Fruit fly (Drosophila melanogaster) whole organism, wandering third instar larva: ENCODE data around the gene Desat2.

Source experiments
- Abd-B ChIP-seq: fragments of >200 bp; optimal IDR thresholded peaks from 2 replicates; lab custom pipeline; 2017; ENCODE audit warnings: missing biosample characterization, missing genetic modification characterization
- CG32264 ChIP-seq: fragments of 200-800 bp; sonication (Bioruptor generic); optimal IDR thresholded peaks from 2 replicates; lab custom pipeline; 2016; ENCODE audit warnings: missing biosample characterization, missing genetic modification characterization
- CG9705 ChIP-seq: fragments of 200-800 bp; sonication (Bioruptor generic); optimal IDR thresholded peaks from 2 replicates; lab custom pipeline; 2018; ENCODE audit warnings: missing biosample characterization, mild to moderate bottlenecking, missing genetic modification characterization
- CrebA ChIP-seq: fragments of 200-800 bp; sonication (Bioruptor generic); optimal IDR thresholded peaks from 2 replicates; lab custom pipeline; 2016; ENCODE audit warnings: missing biosample characterization, mild to moderate bottlenecking, missing genetic modification characterization, borderline replicate concordance
- Dfd ChIP-seq: fragments of >200 bp; optimal IDR thresholded peaks from 2 replicates; lab custom pipeline; 2017; ENCODE audit warnings: missing biosample characterization, missing genetic modification characterization
- Dif ChIP-seq: fragments of 200-275, 200-300 bp; sonication (Bioruptor generic); optimal IDR thresholded peaks from 2 replicates; lab custom pipeline; 2018; ENCODE audit warnings: missing biosample characterization, missing genetic modification characterization; ENCODE audit not compliant: partially characterized antibody
- GATAd ChIP-seq: sonication (Bioruptor generic); optimal IDR thresholded peaks from 2 replicates; lab custom pipeline; 2016; ENCODE audit warnings: missing biosample characterization, missing genetic modification characterization
- HLH106 ChIP-seq: fragments of 200-800 bp; optimal IDR thresholded peaks from 3 replicates; lab custom pipeline; 2019; ENCODE audit warnings: missing biosample characterization, mild to moderate bottlenecking, missing genetic modification characterization, moderate library complexity
- Hnf4 ChIP-seq: fragments of 200-800 bp; sonication (Bioruptor generic); optimal IDR thresholded peaks from 2 replicates; lab custom pipeline; 2016; ENCODE audit warnings: missing biosample characterization, mild to moderate bottlenecking, missing genetic modification characterization
- Hr78 ChIP-seq: fragments of >200 bp; optimal IDR thresholded peaks from 2 replicates; lab custom pipeline; 2017; ENCODE audit warnings: missing biosample characterization, missing genetic modification characterization
- Hr83 ChIP-seq: fragments of 200-300 bp; sonication (Bioruptor generic); optimal IDR thresholded peaks from 2 replicates; lab custom pipeline; 2016; ENCODE audit warnings: missing biosample characterization, mild to moderate bottlenecking, missing genetic modification characterization, moderate library complexity; ENCODE audit not compliant: poor library complexity, severe bottlenecking
- Jra ChIP-seq: sonication (Bioruptor generic); optimal IDR thresholded peaks from 2 replicates; lab custom pipeline; 2016; ENCODE audit warnings: missing biosample characterization, missing genetic modification characterization
- Mio ChIP-seq: sonication (Bioruptor generic); optimal IDR thresholded peaks from 2 replicates; lab custom pipeline; 2016; ENCODE audit warnings: missing biosample characterization, missing genetic modification characterization
- Myc ChIP-seq: fragments of >200 bp; optimal IDR thresholded peaks from 2 replicates; lab custom pipeline; 2017
- N ChIP-seq: fragments of >200 bp; optimal IDR thresholded peaks from 2 replicates; lab custom pipeline; 2018; ENCODE audit warnings: missing biosample characterization, missing external identifiers, missing genetic modification characterization
- OdsH ChIP-seq: fragments of 200-800 bp; sonication (Bioruptor generic); optimal IDR thresholded peaks from 2 replicates; lab custom pipeline; 2016; ENCODE audit warnings: missing biosample characterization, mild to moderate bottlenecking, missing genetic modification characterization
- Rel ChIP-seq, 2 experiments: fragments of 200-800 bp; sonication (Bioruptor generic) in 1 of 2; optimal IDR thresholded peaks; 2 replicates in 1 of 2; 3 replicates in 1 of 2; lab custom pipeline; 2016 to 2019; ENCODE audit warnings: mild to moderate bottlenecking in 2 of 2, missing biosample characterization in 2 of 2, missing genetic modification characterization in 2 of 2, moderate library complexity in 1 of 2
- Sp1 ChIP-seq: fragments of 200-800 bp; sonication (Bioruptor generic); optimal IDR thresholded peaks from 3 replicates; lab custom pipeline; 2019; ENCODE audit warnings: missing biosample characterization, mild to moderate bottlenecking, missing genetic modification characterization, moderate library complexity
- Vsx2 ChIP-seq: fragments of 200-300, 225-300 bp; sonication (Bioruptor generic); optimal IDR thresholded peaks from 2 replicates; lab custom pipeline; 2018; ENCODE audit warnings: missing biosample characterization, missing genetic modification characterization; ENCODE audit not compliant: partially characterized antibody
- br ChIP-seq: fragments of 200-800 bp; sonication (Bioruptor generic); optimal IDR thresholded peaks from 2 replicates; lab custom pipeline; 2016; ENCODE audit warnings: missing biosample characterization, missing genetic modification characterization
- brk ChIP-seq: fragments of 200-800 bp; sonication (Bioruptor generic); optimal IDR thresholded peaks from 2 replicates; lab custom pipeline; 2016; ENCODE audit warnings: missing biosample characterization, mild to moderate bottlenecking, missing genetic modification characterization
- dl ChIP-seq, 2 experiments: fragments of 175-275, 200-275 bp in 1 of 2; fragments of 200-275 bp in 1 of 2; sonication (Bioruptor generic); optimal IDR thresholded peaks; lab custom pipeline; 2018; ENCODE audit warnings: mild to moderate bottlenecking in 2 of 2, missing biosample characterization in 2 of 2, missing genetic modification characterization in 2 of 2, moderate library complexity in 2 of 2; ENCODE audit not compliant: partially characterized antibody in 2 of 2, insufficient read depth in 1 of 2
- dmrt93B ChIP-seq: fragments of 200-800 bp; sonication (Bioruptor generic); optimal IDR thresholded peaks from 2 replicates; lab custom pipeline; 2018; ENCODE audit warnings: missing biosample characterization, mild to moderate bottlenecking, missing genetic modification characterization
- dsf ChIP-seq: sonication (Bioruptor generic); optimal IDR thresholded peaks from 2 replicates; lab custom pipeline; 2016; ENCODE audit warnings: missing biosample characterization, missing genetic modification characterization, borderline replicate concordance
- ey ChIP-seq: fragments of 200-800 bp; sonication (Bioruptor generic); optimal IDR thresholded peaks from 2 replicates; lab custom pipeline; 2016; ENCODE audit warnings: missing biosample characterization, missing genetic modification characterization
- foxo ChIP-seq, 2 experiments: fragments of 200-800 bp; sonication (Bioruptor generic); optimal IDR thresholded peaks; 2 replicates in 1 of 2; 3 replicates in 1 of 2; lab custom pipeline; 2016 to 2017; ENCODE audit warnings: missing biosample characterization in 2 of 2, missing genetic modification characterization in 2 of 2
- fru ChIP-seq: fragments of 200-800 bp; sonication (Bioruptor generic); optimal IDR thresholded peaks from 3 replicates; lab custom pipeline; 2016; ENCODE audit warnings: missing biosample characterization, mild to moderate bottlenecking, missing genetic modification characterization
- h ChIP-seq: fragments of 200-800 bp; sonication (Bioruptor generic); optimal IDR thresholded peaks from 3 replicates; lab custom pipeline; 2016; ENCODE audit warnings: missing biosample characterization, mild to moderate bottlenecking, missing genetic modification characterization
- jim ChIP-seq: fragments of 175-275, 200-325 bp; sonication (Bioruptor generic); optimal IDR thresholded peaks from 2 replicates; lab custom pipeline; 2016; ENCODE audit warnings: missing biosample characterization, mild to moderate bottlenecking, missing genetic modification characterization
- lola ChIP-seq: fragments of >200 bp; optimal IDR thresholded peaks from 2 replicates; lab custom pipeline; 2017; ENCODE audit warnings: missing biosample characterization, missing genetic modification characterization
- pan ChIP-seq: fragments of >200 bp; optimal IDR thresholded peaks from 2 replicates; lab custom pipeline; 2017
- psq ChIP-seq: fragments of 200-800 bp; sonication (Bioruptor generic); optimal IDR thresholded peaks from 3 replicates; lab custom pipeline; 2017; ENCODE audit warnings: missing biosample characterization, mild to moderate bottlenecking, missing genetic modification characterization, moderate library complexity
- rgr ChIP-seq: fragments of 200-800 bp; sonication (Bioruptor generic); optimal IDR thresholded peaks from 3 replicates; lab custom pipeline; 2016; ENCODE audit warnings: missing biosample characterization, mild to moderate bottlenecking, missing genetic modification characterization
- sage ChIP-seq: fragments of 200-800 bp; sonication (Bioruptor generic); optimal IDR thresholded peaks from 2 replicates; lab custom pipeline; 2016; ENCODE audit warnings: missing biosample characterization, mild to moderate bottlenecking, missing genetic modification characterization
- sv ChIP-seq: fragments of 200-800 bp; sonication (Bioruptor generic); optimal IDR thresholded peaks from 3 replicates; lab custom pipeline; 2016; ENCODE audit warnings: missing biosample characterization, missing genetic modification characterization
- tai ChIP-seq: sonication (Bioruptor generic); optimal IDR thresholded peaks from 2 replicates; lab custom pipeline; 2016; ENCODE audit warnings: missing biosample characterization, missing genetic modification characterization
- usp ChIP-seq: fragments of >200 bp; optimal IDR thresholded peaks from 2 replicates; lab custom pipeline; 2017; ENCODE audit warnings: missing biosample characterization, missing genetic modification characterization
- woc ChIP-seq: sonication (Bioruptor generic); optimal IDR thresholded peaks from 2 replicates; lab custom pipeline; 2016; ENCODE audit warnings: missing biosample characterization, mild to moderate bottlenecking, missing genetic modification characterization

The Desat2 gene

dm6 chr3R:12442601-12443533, 6.8 kb downstream of the Desat2 start:
- TF ChIP-seq pan (lab: Kevin White, UChicago) (no peak), Jra (GFP tag; lab: Kevin White, UChicago) (peak; percentile 63), jim (no peak), usp (GFP tag; lab: Kevin White, UChicago) (no peak), ey (GFP tag; lab: Kevin White, UChicago) (peak; percentile 68), lola (no peak), dmrt93B (GFP tag; lab: Kevin White, UChicago) (peak; percentile 44), Abd-B (GFP tag; lab: Kevin White, UChicago) (no peak), OdsH (GFP tag; lab: Kevin White, UChicago) (peak; percentile 83), sv (no peak), Mio (GFP tag; lab: Kevin White, UChicago) (no peak), Hnf4 (GFP tag; lab: Kevin White, UChicago) (peak; percentile 38), dl (GFP tag; optimal IDR thresholded peaks at IDR 0.05; lab: Kevin White, UChicago; ENCODE audit: insufficient read depth in 1 of 2, partially characterized antibody in 2 of 2) (no peak), psq (GFP tag; lab: Kevin White, UChicago) (peak; percentile 72), br (GFP tag; lab: Kevin White, UChicago) (peak; percentile 64), sage (GFP tag; lab: Kevin White, UChicago) (no peak), dsf (GFP tag; lab: Kevin White, UChicago) (peak; percentile 28), Vsx2 (GFP tag; lab: Kevin White, UChicago) (no peak), Dfd (no peak), Rel (GFP tag; optimal IDR thresholded peaks at IDR 0.05; lab: Kevin White, UChicago) (no peak), Rel (tag; optimal IDR thresholded peaks at IDR 0.05; lab: Kevin White, UChicago) (no peak), woc (GFP tag; lab: Kevin White, UChicago) (peak; percentile 37), CrebA (GFP tag; lab: Kevin White, UChicago) (no peak), Hr83 (GFP tag; lab: Kevin White, UChicago) (peak; percentile 56), Dif (GFP tag; lab: Kevin White, UChicago) (peak; percentile 11), fru (GFP tag; lab: Kevin White, UChicago) (peak; percentile 77), brk (peak; percentile 78), tai (GFP tag; lab: Kevin White, UChicago) (peak; percentile 51), CG32264 (no peak), Sp1 (peak; percentile 84), Hr78 (no peak), h (GFP tag; lab: Kevin White, UChicago) (peak; percentile 90), GATAd (GFP tag; lab: Kevin White, UChicago) (no peak), N (GFP tag; lab: Kevin White, UChicago) (no peak), CG9705 (GFP tag; lab: Kevin White, UChicago) (peak; percentile 45), HLH106 (tag; lab: Kevin White, UChicago) (peak; percentile 79), rgr (GFP tag; lab: Kevin White, UChicago) (peak; percentile 82), Myc (lab: Kevin White, UChicago) (no peak), foxo (GFP tag; optimal IDR thresholded peaks at IDR 0.05; lab: Kevin White, UChicago) (peak in 1 of 2 experiments; percentile 82)

- TF ChIP-seq woc (GFP tag; lab: Kevin White, UChicago) = no peak
- TF ChIP-seq Hr83 (GFP tag; lab: Kevin White, UChicago) = peak; percentile 20
- TF ChIP-seq lola = peak; percentile 58
- TF ChIP-seq Rel (GFP tag; optimal IDR thresholded peaks at IDR 0.05; lab: Kevin White, UChicago) = no peak
- peak; percentile 12 for TF ChIP-seq Rel (tag; optimal IDR thresholded peaks at IDR 0.05; lab: Kevin White, UChicago)
- TF ChIP-seq Sp1 = no peak
- no peak for TF ChIP-seq rgr (GFP tag; lab: Kevin White, UChicago)
Measured at dm6 chr3R:12443769-12444168, 7.7 kb downstream of the Desat2 start.
